Worm (Caenorhabditis elegans) whole organism, midembryonic: ENCODE measurements around the gene Y43F8B.13.

Source experiments
- T22C8.4 ChIP-seq: fragments of 200-800 bp; sonication (Bioruptor generic); IDR thresholded peaks from 2 replicates; pipeline ENCODE4 v1.3.6; 2022; ENCODE audit warnings: missing genetic modification characterization, missing compliant biosample characterization
- cog-1 ChIP-seq: sonication (generic microtip); optimal IDR thresholded peaks from 2 replicates; lab custom pipeline; 2016; ENCODE audit warnings: missing genetic modification characterization, missing compliant biosample characterization
- flt-1 ChIP-seq: fragments of 200-800 bp; sonication (Bioruptor generic); IDR thresholded peaks from 2 replicates; pipeline ENCODE4 v1.3.6; 2022; ENCODE audit warnings: missing genetic modification characterization, missing compliant biosample characterization
- klf-2 ChIP-seq: fragments of 200-800 bp; sonication (Bioruptor generic); conservative IDR thresholded peaks from 2 replicates; pipeline ENCODE4 v1.3.6; 2022; ENCODE audit warnings: missing genetic modification reagents, missing genetic modification characterization, missing compliant biosample characterization
- med-1 ChIP-seq: sonication (generic microtip); optimal IDR thresholded peaks from 2 replicates; lab custom pipeline; 2017; ENCODE audit warnings: missing genetic modification characterization, mild to moderate bottlenecking, missing compliant biosample characterization, antibody characterized with exemption, missing genetic modification reagents; ENCODE audit not compliant: insufficient read depth
- ref-1 ChIP-seq: fragments of 200-800 bp; sonication (Bioruptor generic); conservative IDR thresholded peaks from 2 replicates; pipeline ENCODE4 v1.3.6; 2022; ENCODE audit warnings: missing genetic modification reagents, missing genetic modification characterization, missing compliant biosample characterization
- tab-1 ChIP-seq: fragments of 200-800 bp; sonication (Bioruptor generic); IDR thresholded peaks from 2 replicates; pipeline ENCODE4 v1.3.6; 2022; ENCODE audit warnings: missing genetic modification characterization, missing compliant biosample characterization
- ztf-23 ChIP-seq: fragments of 200-800 bp; sonication (Bioruptor generic); IDR thresholded peaks from 2 replicates; pipeline ENCODE4 v1.3.6; 2022; ENCODE audit warnings: missing genetic modification reagents, missing genetic modification characterization, missing compliant biosample characterization
- ztf-29 ChIP-seq: fragments of 200-800 bp; sonication (Bioruptor generic); IDR thresholded peaks from 2 replicates; pipeline ENCODE4 v1.3.6; 2022; ENCODE audit warnings: missing genetic modification reagents, missing genetic modification characterization, missing compliant biosample characterization

DNA sequence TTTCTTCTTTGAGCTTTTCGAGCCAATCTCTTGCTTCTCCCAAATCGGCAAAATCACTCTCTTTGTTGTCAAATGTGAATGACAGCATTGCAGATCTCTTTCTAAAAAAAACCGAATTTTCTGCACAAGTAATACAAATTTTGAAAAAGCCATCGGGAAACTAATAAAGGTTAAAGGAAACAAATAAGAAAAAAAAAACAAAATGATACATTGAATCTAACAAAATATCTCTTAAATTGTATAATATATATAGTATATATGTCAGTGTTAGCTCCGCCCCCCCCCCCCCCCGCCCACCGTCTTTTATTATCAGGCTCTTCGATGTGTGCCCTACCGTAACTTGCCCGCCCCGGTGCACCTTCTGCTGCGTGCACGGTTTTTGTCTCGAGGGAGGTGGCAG lies 22.8 kb upstream of the Y43F8B.13 start, which contains the start of gene C25F9.11:
- TF ChIP-seq ztf-29 (GFP tag; lab: Robert Waterston, UW) (no peak), cog-1 (tag; lab: Kevin White, UChicago) (no peak), klf-2 (GFP tag; lab: Robert Waterston, UW) (no peak), med-1 (GFP tag; lab: Kevin White, UChicago) (no peak), T22C8.4 (GFP tag; lab: Robert Waterston, UW) (no peak), flt-1 (GFP tag; lab: Robert Waterston, UW) (no peak), ref-1 (GFP tag; lab: Robert Waterston, UW) (no peak), ztf-23 (GFP tag; lab: Robert Waterston, UW) (no peak), tab-1 (GFP tag; lab: Robert Waterston, UW) (no peak)
